Worm (Caenorhabditis elegans): Measurements from ENCODE around the gene sams-1.

The sams-1 gene

DNA sequence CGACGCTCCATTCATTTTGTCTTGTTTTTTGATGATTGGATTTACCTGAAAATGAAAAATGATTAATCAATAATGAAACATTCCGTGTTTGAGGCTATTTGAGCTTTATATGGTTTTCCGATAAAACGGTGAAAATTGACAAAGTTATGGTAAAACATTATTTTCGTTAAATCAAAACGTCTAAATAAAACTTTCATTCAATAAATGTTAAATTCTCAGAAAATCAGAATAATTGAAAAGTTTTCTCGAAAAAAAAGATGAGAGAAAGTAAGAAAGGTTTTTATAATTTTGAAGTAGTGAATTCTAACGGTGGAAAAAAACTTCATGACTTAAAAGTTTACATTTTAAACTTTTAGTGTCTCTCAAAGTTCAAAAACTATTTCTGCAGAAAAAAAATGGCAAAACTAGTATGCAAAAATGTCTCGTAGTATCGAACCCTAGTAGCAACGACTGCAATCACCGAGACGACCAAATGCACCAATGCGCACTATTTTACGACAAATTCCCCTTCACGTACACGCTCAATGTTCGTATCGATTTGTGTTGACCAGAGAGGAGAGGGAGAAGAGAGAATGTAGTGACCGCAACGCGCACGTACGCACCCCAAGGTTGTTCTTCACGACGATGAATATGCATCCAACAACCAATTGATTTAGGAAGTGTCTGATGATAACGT lies 18.8 kb upstream of the sams-1 start, which contains the start of gene nfya-1 (continued):
- TF ChIP-seq nhr-71 (tag; optimal IDR thresholded peaks at IDR 0.05) = peak; percentile 45
- TF ChIP-seq unc-62 (GFP tag; optimal IDR thresholded peaks at IDR 0.05) = no peak
- no peak for TF ChIP-seq fkh-8 (tag; optimal IDR thresholded peaks at IDR 0.05)
- no peak for TF ChIP-seq sptf-1 (tag; optimal IDR thresholded peaks at IDR 0.05)
- no peak for TF ChIP-seq nhr-237 (tag; optimal IDR thresholded peaks at IDR 0.05)
- no peak for TF ChIP-seq grh-1 (GFP tag; IDR thresholded peaks at IDR 0.05)
- no peak for TF ChIP-seq unc-30 (tag; optimal IDR thresholded peaks at IDR 0.05)
- TF ChIP-seq Y116A8C.19 (tag; optimal IDR thresholded peaks at IDR 0.05; ENCODE audit: borderline replicate concordance) = no peak
- TF ChIP-seq pqm-1 (tag; optimal IDR thresholded peaks at IDR 0.05) = no peak
- no peak for TF ChIP-seq vab-15 (tag; optimal IDR thresholded peaks at IDR 0.05)
- peak; percentile 73 for TF ChIP-seq blmp-1 (tag; optimal IDR thresholded peaks at IDR 0.05)
- TF ChIP-seq aha-1 (tag; optimal IDR thresholded peaks at IDR 0.05) = no peak
- TF ChIP-seq nhr-12 (tag; optimal IDR thresholded peaks at IDR 0.05) = no peak
- no peak for TF ChIP-seq fkh-10 (GFP tag; optimal IDR thresholded peaks at IDR 0.05)
- no peak for TF ChIP-seq egl-27 (tag; optimal IDR thresholded peaks at IDR 0.05)
- peak; percentile 37 for TF ChIP-seq nhr-90 (tag; optimal IDR thresholded peaks at IDR 0.05; ENCODE audit: poor library complexity)
- TF ChIP-seq jun-1 (tag; optimal IDR thresholded peaks at IDR 0.05) = no peak
- no peak for TF ChIP-seq pag-3 (tag; optimal IDR thresholded peaks at IDR 0.05; ENCODE audit: borderline replicate concordance, insufficient read depth)
- no peak for TF ChIP-seq elt-2 (tag; optimal IDR thresholded peaks at IDR 0.05)
- no peak for TF ChIP-seq lin-39 (tag; optimal IDR thresholded peaks at IDR 0.05)
- TF ChIP-seq ets-5 (GFP tag; IDR thresholded peaks at IDR 0.05) = no peak
- no peak for TF ChIP-seq sox-4 (tag; optimal IDR thresholded peaks at IDR 0.05)
- peak; percentile 45 to 77 for TF ChIP-seq lin-35 (GFP tag; optimal IDR thresholded peaks at IDR 0.05)
- TF ChIP-seq efl-1 (optimal IDR thresholded peaks at IDR 0.05) = peak; percentile 25 to 34
- TF ChIP-seq efl-1 (GFP tag; optimal IDR thresholded peaks at IDR 0.05 in 1 of 2) = peak in 1 of 2 experiments; percentile 90
- no peak for TF ChIP-seq skn-1 (tag; optimal IDR thresholded peaks at IDR 0.05)
- TF ChIP-seq lsy-2 (tag; optimal IDR thresholded peaks at IDR 0.05) = peak; percentile 33 to 68
- TF ChIP-seq aly-2 (tag; optimal IDR thresholded peaks at IDR 0.05) = no peak
- no peak for TF ChIP-seq fkh-4 (tag; optimal IDR thresholded peaks at IDR 0.05; ENCODE audit: borderline replicate concordance)
- TF ChIP-seq ces-1 (GFP tag; optimal IDR thresholded peaks at IDR 0.05) = no peak
- TF ChIP-seq zag-1 (tag; optimal IDR thresholded peaks at IDR 0.05) = no peak
- TF ChIP-seq ceh-90 (tag; optimal IDR thresholded peaks at IDR 0.05) = no peak
- TF ChIP-seq nhr-76 (tag; optimal IDR thresholded peaks at IDR 0.05) = no peak
- TF ChIP-seq mep-1 (tag; optimal IDR thresholded peaks at IDR 0.05) = peak; percentile 84
- TF ChIP-seq C34B4.2 (tag; optimal IDR thresholded peaks at IDR 0.05) = no peak
- no peak for TF ChIP-seq efl-3 (GFP tag; optimal IDR thresholded peaks at IDR 0.05)
- no peak for TF ChIP-seq mef-2 (tag; optimal IDR thresholded peaks at IDR 0.05)
- TF ChIP-seq nhr-11 (tag; optimal IDR thresholded peaks at IDR 0.05) = no peak
- TF ChIP-seq egl-13 (tag; optimal IDR thresholded peaks at IDR 0.05) = no peak
- TF ChIP-seq elt-3 (tag; optimal IDR thresholded peaks at IDR 0.05) = peak in 1 of 6 experiments; percentile 64
- TF ChIP-seq hlh-17 (GFP tag; optimal IDR thresholded peaks at IDR 0.05; ENCODE audit: borderline replicate concordance) = no peak
- TF ChIP-seq lir-3 (tag; optimal IDR thresholded peaks at IDR 0.05; ENCODE audit: poor library complexity) = no peak
- peak in 1 of 2 experiments; percentile 35 for TF ChIP-seq mdl-1 (tag; optimal IDR thresholded peaks at IDR 0.05)

All from whole organism, L1 larva.